Worm (Caenorhabditis elegans) whole organism, L4/young adult: Measurements from ENCODE around the gene nep-2.

Experiments
- dao-5 ChIP-seq: sonication (generic microtip); optimal IDR thresholded peaks from 2 replicates; lab custom pipeline; 2016; ENCODE audit warnings: missing genotype, missing genetic modification characterization, moderate library complexity, missing compliant biosample characterization
- him-1 ChIP-seq: sonication (generic microtip); optimal IDR thresholded peaks from 2 replicates; lab custom pipeline; 2016; ENCODE audit warnings: missing genotype, missing genetic modification reagents, missing genetic modification characterization, missing compliant biosample characterization

ce11 chrII:2736156-2736728, 10.7 kb upstream of the nep-2 start, which contains the start of gene T05A8.8:
- no peak for TF ChIP-seq him-1 (tag; lab: Kevin White, UChicago)
- TF ChIP-seq dao-5 (tag; lab: Kevin White, UChicago): no peak
